Worm (Caenorhabditis elegans) whole organism, L2 larva: ENCODE measurements around the gene col-98.

Experiments used
- ama-1 ChIP-seq: fragments of 150-350 bp; optimal IDR thresholded peaks from 2 replicates; lab custom pipeline; 2018; ENCODE audit warnings: inconsistent platforms
- lsy-2 ChIP-seq, 2 experiments: fragments of 150-350 bp in 1 of 2; sonication (generic microtip) in 1 of 2; optimal IDR thresholded peaks; 2 replicates each; lab custom pipeline; 2014 to 2017; ENCODE audit warnings: missing biosample characterization in 2 of 2, missing genetic modification characterization in 2 of 2
- nhr-12 ChIP-seq: fragments of 150-350 bp; optimal IDR thresholded peaks from 2 replicates; lab custom pipeline; 2014; ENCODE audit warnings: missing biosample characterization, missing genetic modification characterization
- nhr-129 ChIP-seq: fragments of 150-350 bp; optimal IDR thresholded peaks from 2 replicates; lab custom pipeline; 2014; ENCODE audit warnings: missing biosample characterization, missing genetic modification characterization
- skn-1 ChIP-seq: sonication (generic microtip); optimal IDR thresholded peaks from 2 replicates; lab custom pipeline; 2017; ENCODE audit warnings: missing biosample characterization, missing genetic modification characterization
- snpc-4 ChIP-seq: fragments of 150-350 bp; optimal IDR thresholded peaks from 2 replicates; lab custom pipeline; 2014; ENCODE audit warnings: missing biosample characterization, missing genetic modification characterization
- ztf-11 ChIP-seq: sonication (generic microtip); optimal IDR thresholded peaks from 2 replicates; lab custom pipeline; 2017; ENCODE audit warnings: missing biosample characterization, missing genetic modification characterization

ce11 chrIII:13058140-13058539 is 39.3 kb downstream of the col-98 start:
- no peak for TF ChIP-seq skn-1
- no peak for TF ChIP-seq ztf-11 (tag; lab: Kevin White, UChicago)
- TF ChIP-seq nhr-129 (tag; lab: Kevin White, UChicago) = no peak
- no peak for TF ChIP-seq nhr-12
- TF ChIP-seq ama-1 (lab: Kevin White, UChicago) = no peak
- TF ChIP-seq lsy-2 (tag; optimal IDR thresholded peaks at IDR 0.05; lab: Kevin White, UChicago) = no peak
- TF ChIP-seq snpc-4 = no peak
